ENCODE assay signal across 4 worm cellular contexts in genomic region chrIV:9777535-9777934, ce11.
TF ChIP-seq lines count a peak whose summit lies in the region.

Gene sna-2 (minus strand): TSS chrIV:9777634.

TF ChIP-seq in whole organism, L1 larva, 84 proteins besides CTCF, POLR2A, EP300 and RAD21 (continued from another document and continues in another):
- no peak for TF ChIP-seq ceh-8 (GFP tag; optimal IDR thresholded peaks at IDR 0.05; lab: Kevin White, UChicago)
- peak in 1 of 2 experiments; percentile 43 for TF ChIP-seq ztf-11 (tag; optimal IDR thresholded peaks at IDR 0.05; lab: Kevin White, UChicago)
- TF ChIP-seq pag-3 (tag; optimal IDR thresholded peaks at IDR 0.05; lab: Kevin White, UChicago; ENCODE audit: borderline replicate concordance, insufficient read depth) = no peak
- TF ChIP-seq lsy-2 (tag; optimal IDR thresholded peaks at IDR 0.05; lab: Kevin White, UChicago) = peak; percentile 29 to 80
- TF ChIP-seq nhr-71 (tag; optimal IDR thresholded peaks at IDR 0.05; lab: Kevin White, UChicago) = peak; percentile 65
- peak; percentile 66 for TF ChIP-seq pax-3 (tag; optimal IDR thresholded peaks at IDR 0.05; lab: Kevin White, UChicago)
- no peak for TF ChIP-seq mef-2 (tag; optimal IDR thresholded peaks at IDR 0.05; lab: Kevin White, UChicago)
- TF ChIP-seq egl-27 (tag; optimal IDR thresholded peaks at IDR 0.05; lab: Kevin White, UChicago) = no peak
- peak; percentile 87 to 95 (median 91) for TF ChIP-seq dpl-1 (GFP tag; optimal IDR thresholded peaks at IDR 0.05; lab: Kevin White, UChicago)
- no peak for TF ChIP-seq sox-4 (tag; optimal IDR thresholded peaks at IDR 0.05; lab: Kevin White, UChicago)
- no peak for TF ChIP-seq ama-1 (optimal IDR thresholded peaks at IDR 0.05; lab: Kevin White, UChicago)
- TF ChIP-seq nhr-19 (GFP tag; conservative IDR thresholded peaks at IDR 0.05; lab: Robert Waterston, UW) = no peak
- peak; percentile 34 for TF ChIP-seq snpc-4 (tag; optimal IDR thresholded peaks at IDR 0.05; lab: Kevin White, UChicago)
- peak in 2 of 3 experiments; percentile 7 to 44 for TF ChIP-seq ceh-82 (tag; optimal IDR thresholded peaks at IDR 0.05; lab: Kevin White, UChicago)
- peak in 2 of 6 experiments; percentile 32 to 33 for TF ChIP-seq elt-3 (tag; optimal IDR thresholded peaks at IDR 0.05; lab: Kevin White, UChicago)
- TF ChIP-seq nhr-90 (tag; optimal IDR thresholded peaks at IDR 0.05; lab: Kevin White, UChicago; ENCODE audit: poor library complexity) = peak; percentile 33
- TF ChIP-seq C16A3.4 (tag; optimal IDR thresholded peaks at IDR 0.05; lab: Kevin White, UChicago) = peak; percentile 65
- no peak for TF ChIP-seq mdl-1 (tag; optimal IDR thresholded peaks at IDR 0.05; lab: Kevin White, UChicago)
- TF ChIP-seq irx-1 (tag; optimal IDR thresholded peaks at IDR 0.05; lab: Kevin White, UChicago) = peak; percentile 51
- peak; percentile 54 for TF ChIP-seq tbx-2 (tag; optimal IDR thresholded peaks at IDR 0.05; lab: Kevin White, UChicago)
- TF ChIP-seq lin-13 (GFP tag; optimal IDR thresholded peaks at IDR 0.05; lab: Kevin White, UChicago) = no peak
- TF ChIP-seq zip-4 (GFP tag; optimal IDR thresholded peaks at IDR 0.05; lab: Kevin White, UChicago) = no peak
- TF ChIP-seq aha-1 (tag; optimal IDR thresholded peaks at IDR 0.05; lab: Kevin White, UChicago) = no peak
- no peak for TF ChIP-seq nhr-237 (tag; optimal IDR thresholded peaks at IDR 0.05; lab: Kevin White, UChicago)
- TF ChIP-seq ceh-90 (tag; optimal IDR thresholded peaks at IDR 0.05; lab: Kevin White, UChicago) = peak; percentile 80
- peak; percentile 37 for TF ChIP-seq snu-23 (GFP tag; optimal IDR thresholded peaks at IDR 0.05; lab: Kevin White, UChicago)
- TF ChIP-seq hlh-17 (GFP tag; optimal IDR thresholded peaks at IDR 0.05; lab: Kevin White, UChicago; ENCODE audit: borderline replicate concordance) = no peak
- TF ChIP-seq fkh-10 (GFP tag; optimal IDR thresholded peaks at IDR 0.05; lab: Kevin White, UChicago) = no peak
- no peak for TF ChIP-seq efl-3 (GFP tag; optimal IDR thresholded peaks at IDR 0.05; lab: Kevin White, UChicago)
- no peak for TF ChIP-seq vab-15 (tag; optimal IDR thresholded peaks at IDR 0.05; lab: Kevin White, UChicago)
- TF ChIP-seq tlp-1 (tag; optimal IDR thresholded peaks at IDR 0.05; lab: Kevin White, UChicago) = no peak
- TF ChIP-seq swsn-7 (tag; optimal IDR thresholded peaks at IDR 0.05; lab: Kevin White, UChicago) = peak; percentile 35

TF ChIP-seq in whole organism, L2 larva, 48 proteins besides CTCF, POLR2A, EP300 and RAD21 (continued from another document):
- TF ChIP-seq dmd-4 (tag; optimal IDR thresholded peaks at IDR 0.05; lab: Kevin White, UChicago) (no peak), crh-2 (tag; optimal IDR thresholded peaks at IDR 0.05; lab: Kevin White, UChicago) (no peak), fos-1 (tag; optimal IDR thresholded peaks at IDR 0.05; lab: Kevin White, UChicago) (peak; percentile 25), nhr-237 (tag; optimal IDR thresholded peaks at IDR 0.05; lab: Kevin White, UChicago) (no peak), mbf-1 (tag; optimal IDR thresholded peaks at IDR 0.05; lab: Kevin White, UChicago) (no peak), sem-4 (tag; optimal IDR thresholded peaks at IDR 0.05; lab: Kevin White, UChicago) (no peak), sma-9 (GFP tag; optimal IDR thresholded peaks at IDR 0.05; lab: Kevin White, UChicago) (peak; percentile 61), sma-9 (tag; optimal IDR thresholded peaks at IDR 0.05; lab: Kevin White, UChicago) (no peak), nhr-21 (tag; optimal IDR thresholded peaks at IDR 0.05; lab: Kevin White, UChicago) (no peak), nhr-129 (tag; optimal IDR thresholded peaks at IDR 0.05; lab: Kevin White, UChicago) (peak; percentile 52), unc-55 (GFP tag; optimal IDR thresholded peaks at IDR 0.05; lab: Kevin White, UChicago) (peak; percentile 88), lsy-2 (tag; optimal IDR thresholded peaks at IDR 0.05; lab: Kevin White, UChicago) (peak in 1 of 2 experiments; percentile 71), lin-13 (GFP tag; optimal IDR thresholded peaks at IDR 0.05; lab: Kevin White, UChicago) (peak; percentile 8), C34F6.9 (tag; optimal IDR thresholded peaks at IDR 0.05; lab: Kevin White, UChicago) (peak; percentile 77), sma-3 (GFP tag; optimal IDR thresholded peaks at IDR 0.05; lab: Kevin White, UChicago) (peak; percentile 11), nhr-10 (tag; optimal IDR thresholded peaks at IDR 0.05; lab: Kevin White, UChicago) (no peak), zag-1 (tag; optimal IDR thresholded peaks at IDR 0.05; lab: Kevin White, UChicago) (no peak)

TF ChIP-seq in whole organism, L3 larva, 47 proteins besides CTCF, POLR2A, EP300 and RAD21 (continued from another document):
- no peak for TF ChIP-seq pqm-1 (tag; optimal IDR thresholded peaks at IDR 0.05; lab: Kevin White, UChicago)
- TF ChIP-seq unc-62 (GFP tag; optimal IDR thresholded peaks at IDR 0.05; lab: Kevin White, UChicago) = no peak
- no peak for TF ChIP-seq ztf-11 (tag; optimal IDR thresholded peaks at IDR 0.05; lab: Kevin White, UChicago)

TF ChIP-seq in whole organism, L4 larva, 104 proteins besides CTCF, POLR2A, EP300 and RAD21 (continued from another document):
- TF ChIP-seq mes-2 (tag; optimal IDR thresholded peaks at IDR 0.05; lab: Kevin White, UChicago; ENCODE audit: poor library complexity, severe bottlenecking) = peak; percentile 93
- no peak for TF ChIP-seq Y48G9A.11 (GFP tag; IDR thresholded peaks at IDR 0.05; lab: Robert Waterston, UW)
- TF ChIP-seq dpl-1 (GFP tag; optimal IDR thresholded peaks at IDR 0.05; lab: Kevin White, UChicago) = peak; percentile 92
- TF ChIP-seq vab-7 (GFP tag; IDR thresholded peaks at IDR 0.05; lab: Robert Waterston, UW) = no peak
- no peak for TF ChIP-seq R02D3.7 (tag; optimal IDR thresholded peaks at IDR 0.05; lab: Kevin White, UChicago)
- TF ChIP-seq daf-16 (GFP tag; optimal IDR thresholded peaks at IDR 0.05; lab: Kevin White, UChicago) = no peak
- TF ChIP-seq daf-16 (tag; optimal IDR thresholded peaks at IDR 0.05; lab: Kevin White, UChicago) = no peak
- TF ChIP-seq nhr-41 (GFP tag; IDR thresholded peaks at IDR 0.05; lab: Robert Waterston, UW) = no peak
- peak in 1 of 2 experiments; percentile 57 for TF ChIP-seq hif-1 (tag; optimal IDR thresholded peaks at IDR 0.05; lab: Kevin White, UChicago)
- no peak for TF ChIP-seq zfp-2 (tag; optimal IDR thresholded peaks at IDR 0.05; lab: Kevin White, UChicago)
- no peak for TF ChIP-seq daf-19 (GFP tag; conservative IDR thresholded peaks at IDR 0.05; lab: Robert Waterston, UW)
- no peak for TF ChIP-seq aly-2 (tag; optimal IDR thresholded peaks at IDR 0.05; lab: Kevin White, UChicago)
- TF ChIP-seq T26A8.4 (GFP tag; IDR thresholded peaks at IDR 0.05; lab: Robert Waterston, UW) = no peak
- no peak for TF ChIP-seq spr-1 (tag; optimal IDR thresholded peaks at IDR 0.05; lab: Kevin White, UChicago)
- TF ChIP-seq ZK337.2 (GFP tag; IDR thresholded peaks at IDR 0.05; lab: Robert Waterston, UW) = no peak
- TF ChIP-seq dve-1 (tag; optimal IDR thresholded peaks at IDR 0.05; lab: Kevin White, UChicago; ENCODE audit: insufficient read depth) = no peak
- TF ChIP-seq ceh-62 (tag; optimal IDR thresholded peaks at IDR 0.05; lab: Kevin White, UChicago) = no peak
- no peak for TF ChIP-seq ztf-7 (tag; optimal IDR thresholded peaks at IDR 0.05; lab: Kevin White, UChicago)
